Worm (Caenorhabditis elegans): Measurements from ENCODE around the gene nspb-11.

The nspb-11 gene

DNA sequence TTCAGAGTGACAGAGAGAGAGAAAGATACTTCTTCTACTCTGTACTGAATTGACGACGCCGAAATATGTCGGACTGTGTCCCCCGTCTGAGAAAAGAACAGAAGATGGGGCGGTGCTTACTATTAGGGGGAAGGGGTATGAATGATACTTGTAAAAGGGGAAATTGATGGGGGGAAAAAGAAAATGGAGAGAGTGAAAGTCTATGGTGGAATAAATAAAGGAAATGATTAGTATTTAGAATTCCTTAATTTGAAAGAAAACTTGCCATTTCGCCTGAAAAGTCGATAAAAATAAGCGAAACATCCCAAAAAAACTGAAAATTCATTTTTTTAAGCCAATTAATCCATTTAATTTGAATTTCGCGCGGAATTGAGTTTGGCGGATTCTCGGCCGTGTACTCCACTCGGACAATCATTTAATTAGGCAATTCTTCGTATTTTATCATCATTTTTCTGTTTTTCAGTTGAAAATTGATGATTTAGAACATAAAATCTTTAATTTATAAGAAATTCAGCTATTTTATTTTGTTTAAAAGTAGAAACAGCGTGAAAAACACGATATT, 7.4 kb downstream of the nspb-11 start, which contains the start of gene F35C5.12:
F35C5.12 (minus strand) TSS at position 51 of the 562 bp plus-strand sequence.
- peak; percentile 34 for TF ChIP-seq ceh-31 (tag; optimal IDR thresholded peaks at IDR 0.05)
- peak; percentile 2 for TF ChIP-seq tbx-7 (tag; optimal IDR thresholded peaks at IDR 0.05)
- TF ChIP-seq C08G9.2 (tag; optimal IDR thresholded peaks at IDR 0.05), result peak; percentile 44
- TF ChIP-seq elt-2 (tag; optimal IDR thresholded peaks at IDR 0.05), result no peak

DNA sequence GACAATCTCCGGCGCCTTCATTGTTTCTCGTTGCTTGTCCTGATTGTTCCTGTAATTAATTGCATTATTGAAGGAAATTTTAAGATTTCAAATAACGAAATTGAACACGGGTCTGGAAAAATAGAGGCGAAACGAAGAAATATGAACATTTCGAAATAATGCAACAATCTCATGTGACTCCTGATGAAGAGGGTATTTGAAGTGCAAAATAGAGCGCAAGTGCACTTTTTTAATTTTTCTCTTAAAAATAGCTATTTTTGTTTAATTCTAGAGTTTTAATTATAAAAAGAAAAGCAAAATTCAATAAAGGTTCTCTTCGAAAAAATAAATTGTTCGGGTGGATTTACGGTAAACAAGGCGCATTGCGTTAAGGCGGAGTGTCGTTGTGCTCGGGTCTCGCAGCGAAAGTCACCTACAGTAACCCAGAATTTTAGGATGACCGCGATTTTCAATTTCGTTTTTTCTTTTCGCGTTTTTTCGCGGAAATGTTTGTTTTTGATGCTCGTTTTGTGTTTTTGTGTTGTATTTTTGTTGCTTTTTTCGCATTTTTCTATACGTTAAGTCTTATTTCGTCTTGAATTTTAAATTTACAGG, 11.9 kb downstream of the nspb-11 start, which contains the start of the genes F58G1.2 and wago-4:
F58G1.2 (minus strand) TSS at position 51 of the 594 bp plus-strand sequence.
wago-4 (plus strand) TSS at position 592 of the 594 bp plus-strand sequence.
- no peak for TF ChIP-seq C38D4.7 (GFP tag; optimal IDR thresholded peaks at IDR 0.05)
- TF ChIP-seq ahr-1 (tag; optimal IDR thresholded peaks at IDR 0.05), result no peak
- TF ChIP-seq syd-9 (tag; optimal IDR thresholded peaks at IDR 0.05), result no peak
- TF ChIP-seq K02D7.2 (tag; optimal IDR thresholded peaks at IDR 0.05), result no peak
- no peak for TF ChIP-seq C08G9.2 (tag; optimal IDR thresholded peaks at IDR 0.05)
- no peak for TF ChIP-seq ets-4 (tag; optimal IDR thresholded peaks at IDR 0.05)
- TF ChIP-seq lim-6 (tag; optimal IDR thresholded peaks at IDR 0.05), result no peak
- no peak for TF ChIP-seq ceh-48 (tag; optimal IDR thresholded peaks at IDR 0.05)
- no peak for TF ChIP-seq dve-1 (tag; optimal IDR thresholded peaks at IDR 0.05)

DNA sequence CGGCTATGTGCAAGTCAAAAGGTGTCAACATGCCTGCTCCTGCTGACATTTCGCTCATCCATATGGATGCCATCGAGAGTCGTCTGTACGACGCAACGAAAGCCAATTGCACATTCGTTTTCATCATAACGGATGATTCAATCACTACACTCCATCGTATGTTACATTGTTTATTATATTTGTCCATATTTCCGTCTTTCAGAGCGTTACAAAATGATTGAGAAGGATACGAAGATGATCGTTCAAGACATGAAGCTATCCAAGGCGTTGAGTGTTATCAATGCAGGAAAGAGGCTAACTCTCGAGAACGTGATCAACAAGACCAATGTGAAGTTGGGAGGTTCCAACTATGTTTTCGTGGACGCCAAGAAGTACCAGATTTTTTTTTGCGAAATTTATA, 14.3 kb downstream of the nspb-11 start:
- no peak for TF ChIP-seq hlh-6 (tag; optimal IDR thresholded peaks at IDR 0.05)
- TF ChIP-seq pag-3 (tag; optimal IDR thresholded peaks at IDR 0.05; ENCODE audit: borderline replicate concordance), result no peak
- no peak for TF ChIP-seq hlh-30 (tag; optimal IDR thresholded peaks at IDR 0.05; ENCODE audit: insufficient read depth)
- TF ChIP-seq lim-6 (tag; optimal IDR thresholded peaks at IDR 0.05), result no peak
- TF ChIP-seq elt-4 (tag; optimal IDR thresholded peaks at IDR 0.05), result no peak
- no peak for TF ChIP-seq nhr-232 (tag; optimal IDR thresholded peaks at IDR 0.05)
- TF ChIP-seq ztf-16 (tag; optimal IDR thresholded peaks at IDR 0.05), result no peak
- TF ChIP-seq hlh-8 (tag; optimal IDR thresholded peaks at IDR 0.05), result no peak
- no peak for TF ChIP-seq ama-1 (optimal IDR thresholded peaks at IDR 0.05)
- TF ChIP-seq pros-1 (tag; optimal IDR thresholded peaks at IDR 0.05), result no peak
- TF ChIP-seq ceh-48 (tag; optimal IDR thresholded peaks at IDR 0.05), result no peak

DNA sequence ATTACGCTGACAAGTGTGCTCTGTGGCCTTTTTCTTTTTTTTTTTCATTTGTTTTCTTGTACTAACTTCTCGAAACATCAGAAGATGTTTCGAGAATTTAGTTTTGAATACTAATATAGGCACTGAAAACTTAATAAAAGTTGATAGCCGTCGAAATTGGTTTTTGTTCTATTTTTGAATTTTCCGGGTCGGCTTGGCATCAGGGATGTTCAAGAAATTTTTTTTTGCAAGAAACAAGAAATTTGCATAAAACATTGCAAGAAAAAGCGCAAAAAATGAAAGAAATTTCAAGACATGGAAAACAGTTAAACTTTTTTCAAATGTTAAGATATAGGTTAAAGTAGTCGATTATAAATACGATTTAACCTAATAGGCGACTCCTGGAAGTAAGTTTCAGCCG, 16.1 kb downstream of the nspb-11 start:
- no peak for TF ChIP-seq ceh-14 (tag; optimal IDR thresholded peaks at IDR 0.05)
- TF ChIP-seq ceh-45 (GFP tag; IDR thresholded peaks at IDR 0.05), result no peak
- TF ChIP-seq T23F11.4 (GFP tag; optimal IDR thresholded peaks at IDR 0.05), result no peak
- TF ChIP-seq sox-2 (GFP tag; IDR thresholded peaks at IDR 0.05), result no peak
- TF ChIP-seq unc-3 (GFP tag; conservative IDR thresholded peaks at IDR 0.05), result no peak
- TF ChIP-seq unc-3 (tag; optimal IDR thresholded peaks at IDR 0.05), result no peak
- TF ChIP-seq pat-9 (tag; optimal IDR thresholded peaks at IDR 0.05), result no peak
- no peak for TF ChIP-seq eyg-1 (tag; optimal IDR thresholded peaks at IDR 0.05)
- TF ChIP-seq lim-6 (tag; optimal IDR thresholded peaks at IDR 0.05), result no peak
- TF ChIP-seq ama-1 (optimal IDR thresholded peaks at IDR 0.05), result no peak
- no peak for TF ChIP-seq hlh-8 (tag; optimal IDR thresholded peaks at IDR 0.05)
- TF ChIP-seq madf-2 (tag; optimal IDR thresholded peaks at IDR 0.05), result no peak
- TF ChIP-seq odd-2 (tag; optimal IDR thresholded peaks at IDR 0.05), result no peak
- TF ChIP-seq gmeb-2 (tag; optimal IDR thresholded peaks at IDR 0.05), result no peak

DNA sequence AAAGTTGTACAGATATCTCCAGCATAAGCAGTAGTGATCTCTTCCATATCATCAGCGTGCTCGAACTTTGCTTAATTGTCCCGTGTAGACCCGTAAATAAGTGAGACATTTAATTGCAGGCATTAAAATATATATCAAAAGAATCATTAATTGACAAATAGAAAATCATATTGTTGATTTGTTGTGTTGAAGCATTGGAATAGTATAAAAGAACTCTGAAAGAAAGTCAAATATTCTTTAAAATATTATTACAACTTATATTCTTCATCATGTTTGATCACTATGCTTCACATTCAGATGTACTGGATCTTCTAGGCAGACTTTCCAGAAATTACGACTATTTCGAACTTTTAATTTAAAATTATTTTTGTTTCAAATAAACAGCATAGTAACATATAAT, 18.4 kb downstream of the nspb-11 start, which contains the start of gene F58G1.8:
F58G1.8 (minus strand) TSS at position 101 of the 400 bp plus-strand sequence.
- TF ChIP-seq hlh-13 (GFP tag; optimal IDR thresholded peaks at IDR 0.05), result no peak
- TF ChIP-seq ceh-48 (tag; optimal IDR thresholded peaks at IDR 0.05), result no peak
- no peak for TF ChIP-seq ama-1 (optimal IDR thresholded peaks at IDR 0.05)
- TF ChIP-seq eyg-1 (tag; optimal IDR thresholded peaks at IDR 0.05), result no peak
- TF ChIP-seq elt-4 (tag; optimal IDR thresholded peaks at IDR 0.05), result no peak
- TF ChIP-seq ceh-31 (tag; optimal IDR thresholded peaks at IDR 0.05), result no peak
- TF ChIP-seq sox-2 (GFP tag; IDR thresholded peaks at IDR 0.05), result no peak
- no peak for TF ChIP-seq ref-2 (tag; optimal IDR thresholded peaks at IDR 0.05)
- no peak for TF ChIP-seq pros-1 (tag; optimal IDR thresholded peaks at IDR 0.05)
- no peak for TF ChIP-seq odd-2 (tag; optimal IDR thresholded peaks at IDR 0.05)
- no peak for TF ChIP-seq ceh-9 (tag; optimal IDR thresholded peaks at IDR 0.05)
- TF ChIP-seq ahr-1 (tag; optimal IDR thresholded peaks at IDR 0.05), result no peak
- TF ChIP-seq gmeb-2 (tag; optimal IDR thresholded peaks at IDR 0.05), result no peak
- TF ChIP-seq ceh-24 (tag; optimal IDR thresholded peaks at IDR 0.05), result no peak
